Worm (Caenorhabditis elegans) whole organism, L2 larva: ENCODE measurements around the gene hot-6.

Experiments used
- R02D3.7 ChIP-seq: fragments of 150-350 bp; optimal IDR thresholded peaks from 2 replicates; lab custom pipeline; 2014; ENCODE audit warnings: missing biosample characterization, missing genetic modification characterization
- aly-2 ChIP-seq: fragments of 150-350 bp; optimal IDR thresholded peaks from 2 replicates; lab custom pipeline; 2014; ENCODE audit warnings: missing biosample characterization, missing genetic modification characterization
- ama-1 ChIP-seq: fragments of 150-350 bp; optimal IDR thresholded peaks from 2 replicates; lab custom pipeline; 2018; ENCODE audit warnings: inconsistent platforms
- elt-1 ChIP-seq: fragments of 150-350 bp; optimal IDR thresholded peaks from 2 replicates; lab custom pipeline; 2014; ENCODE audit warnings: missing biosample characterization, missing genetic modification characterization
- fos-1 ChIP-seq: fragments of 150-350 bp; optimal IDR thresholded peaks from 2 replicates; lab custom pipeline; 2014; ENCODE audit warnings: missing biosample characterization, missing genetic modification characterization
- lin-11 ChIP-seq: fragments of 150-350 bp; sonication (generic microtip); optimal IDR thresholded peaks from 2 replicates; lab custom pipeline; 2014; ENCODE audit warnings: missing biosample characterization, missing genetic modification characterization, inconsistent platforms, mixed read lengths
- mdl-1 ChIP-seq, 2 experiments: fragments of 150-350 bp in 1 of 2; sonication (generic microtip) in 1 of 2; optimal IDR thresholded peaks; 2 replicates each; lab custom pipeline; 2017; ENCODE audit warnings: missing biosample characterization in 2 of 2, missing genetic modification characterization in 2 of 2
- nhr-237 ChIP-seq: fragments of 150-350 bp; optimal IDR thresholded peaks from 2 replicates; lab custom pipeline; 2014; ENCODE audit warnings: missing biosample characterization, missing genetic modification characterization
- sem-4 ChIP-seq: fragments of 150-350 bp; optimal IDR thresholded peaks from 2 replicates; lab custom pipeline; 2014; ENCODE audit warnings: missing biosample characterization, missing genetic modification reagents, missing genetic modification characterization
- ztf-4 ChIP-seq: fragments of 150-350 bp; optimal IDR thresholded peaks from 2 replicates; lab custom pipeline; 2014; ENCODE audit warnings: missing biosample characterization, missing genetic modification characterization

- TF ChIP-seq elt-1 = no peak
- TF ChIP-seq nhr-237 (tag; lab: Kevin White, UChicago) = no peak
- no peak for TF ChIP-seq fos-1 (tag; lab: Kevin White, UChicago)
- TF ChIP-seq ama-1 = no peak
- TF ChIP-seq ztf-4 (tag; lab: Kevin White, UChicago) = no peak
- TF ChIP-seq mdl-1 (tag; optimal IDR thresholded peaks at IDR 0.05; lab: Kevin White, UChicago) = no peak
- TF ChIP-seq sem-4 (tag; lab: Kevin White, UChicago) = no peak
- TF ChIP-seq aly-2 = no peak
- no peak for TF ChIP-seq lin-11 (tag; lab: Kevin White, UChicago)
- TF ChIP-seq R02D3.7 = no peak
Observed at ce11 chrV:11043767-11044166, 21.0 kb upstream of the hot-6 start, which contains the start of gene C45B11.6.
